Worm (Caenorhabditis elegans): ENCODE measurements around the gene Y46G5A.38.

- TF ChIP-seq ceh-36 (tag; optimal IDR thresholded peaks at IDR 0.05) (no peak), ama-1 (optimal IDR thresholded peaks at IDR 0.05) (no peak), ets-7 (tag; optimal IDR thresholded peaks at IDR 0.05) (no peak), flt-1 (GFP tag; IDR thresholded peaks at IDR 0.05) (no peak), aly-1 (tag; optimal IDR thresholded peaks at IDR 0.05) (no peak), scrt-1 (GFP tag; IDR thresholded peaks at IDR 0.05) (no peak), sea-1 (GFP tag; conservative IDR thresholded peaks at IDR 0.05) (no peak), tbx-11 (GFP tag; IDR thresholded peaks at IDR 0.05) (no peak)
Measured at ce11 chrII:12810709-12811108, 16.1 kb upstream of the Y46G5A.38 start, which contains the start of gene Y46G5A.20.
